Worm (Caenorhabditis elegans) whole organism, L1 larva: ENCODE measurements around the gene spat-2.

ENCODE experiments used
- C04F5.9 ChIP-seq: sonication (generic microtip); optimal IDR thresholded peaks from 2 replicates; lab custom pipeline; 2016; ENCODE audit warnings: missing genetic modification characterization, missing compliant biosample characterization
- C16A3.4 ChIP-seq: fragments of 150-350 bp; optimal IDR thresholded peaks from 2 replicates; lab custom pipeline; 2014; ENCODE audit warnings: missing biosample characterization, missing genetic modification characterization
- F16B12.6 ChIP-seq: fragments of 150-350 bp; optimal IDR thresholded peaks from 2 replicates; lab custom pipeline; 2014; ENCODE audit warnings: missing biosample characterization, missing genetic modification characterization
- aly-2 ChIP-seq: fragments of 150-350 bp; optimal IDR thresholded peaks from 2 replicates; lab custom pipeline; 2014; ENCODE audit warnings: missing biosample characterization, missing genetic modification characterization
- ama-1 ChIP-seq: fragments of 150-350 bp; optimal IDR thresholded peaks from 2 replicates; lab custom pipeline; 2014
- ceh-88 ChIP-seq: fragments of 200-800 bp; sonication (Bioruptor generic); IDR thresholded peaks from 2 replicates; pipeline ENCODE4 v1.3.6; 2022; ENCODE audit warnings: missing genetic modification characterization, missing compliant biosample characterization
- ces-1 ChIP-seq: fragments of 150-350 bp; optimal IDR thresholded peaks from 2 replicates; lab custom pipeline; 2014; ENCODE audit warnings: missing biosample characterization, missing genetic modification reagents, missing genetic modification characterization
- dpl-1 ChIP-seq, 3 experiments: fragments of 150-350 bp in 2 of 3; sonication (generic microtip) in 1 of 3; optimal IDR thresholded peaks; 2 replicates each; lab custom pipeline; 2014 to 2017; ENCODE audit warnings: missing biosample characterization in 3 of 3, missing genetic modification characterization in 3 of 3, missing genetic modification reagents in 3 of 3
- efl-1 ChIP-seq, 4 experiments: fragments of 150-350 bp; optimal IDR thresholded peaks in 3 of 4; peaks in 1 of 4; 1 replicate in 1 of 4; 2 replicates in 3 of 4; lab custom pipeline; 2014; ENCODE audit warnings: missing biosample characterization in 2 of 4, missing genetic modification characterization in 2 of 4, missing genetic modification reagents in 2 of 4
- efl-3 ChIP-seq: fragments of 200-800 bp; sonication (Bioruptor generic); optimal IDR thresholded peaks from 2 replicates; lab custom pipeline; 2018; ENCODE audit warnings: mild to moderate bottlenecking, missing genetic modification characterization, missing compliant biosample characterization
- elt-2 ChIP-seq: sonication (generic microtip); optimal IDR thresholded peaks from 2 replicates; lab custom pipeline; 2016; ENCODE audit warnings: missing genetic modification characterization, mild to moderate bottlenecking, inconsistent platforms, missing compliant biosample characterization, missing genetic modification reagents
- elt-3 ChIP-seq, 6 experiments: fragments of 150-350 bp in 1 of 6; sonication (generic microtip); optimal IDR thresholded peaks; 2 replicates each; lab custom pipeline; 2017 to 2018; ENCODE audit warnings: missing biosample characterization in 6 of 6, missing genetic modification characterization in 6 of 6, inconsistent platforms in 1 of 6
- ets-5 ChIP-seq: fragments of 200-800 bp; sonication (Bioruptor generic); IDR thresholded peaks from 2 replicates; pipeline ENCODE4 v1.3.6; 2022; ENCODE audit warnings: missing genetic modification characterization, missing compliant biosample characterization
- fkh-10 ChIP-seq: sonication (generic microtip); optimal IDR thresholded peaks from 2 replicates; lab custom pipeline; 2017; ENCODE audit warnings: missing biosample characterization, missing genetic modification reagents, missing genetic modification characterization
- fkh-4 ChIP-seq: sonication (generic microtip); optimal IDR thresholded peaks from 2 replicates; lab custom pipeline; 2016; ENCODE audit warnings: missing compliant biosample characterization, missing genetic modification characterization, borderline replicate concordance
- fos-1 ChIP-seq: fragments of 150-350 bp; optimal IDR thresholded peaks from 2 replicates; lab custom pipeline; 2014; ENCODE audit warnings: missing biosample characterization, missing genetic modification characterization
- grh-1 ChIP-seq: fragments of 200-800 bp; sonication (Bioruptor generic); IDR thresholded peaks from 2 replicates; pipeline ENCODE4 v1.3.6; 2022; ENCODE audit warnings: missing genetic modification reagents, missing genetic modification characterization, missing compliant biosample characterization
- hlh-17 ChIP-seq: fragments of 200-800 bp; sonication (Bioruptor generic); optimal IDR thresholded peaks from 2 replicates; lab custom pipeline; 2018; ENCODE audit warnings: missing genetic modification characterization, mild to moderate bottlenecking, missing compliant biosample characterization, moderate library complexity, borderline replicate concordance
- hlh-4 ChIP-seq: sonication (generic microtip); optimal IDR thresholded peaks from 2 replicates; lab custom pipeline; 2016; ENCODE audit warnings: mild to moderate bottlenecking, missing genetic modification characterization, missing compliant biosample characterization
- hpl-2 ChIP-seq: fragments of 150-350 bp; optimal IDR thresholded peaks from 2 replicates; lab custom pipeline; 2014; ENCODE audit warnings: missing biosample characterization, missing genetic modification reagents, missing genetic modification characterization
- irx-1 ChIP-seq: sonication (generic microtip); optimal IDR thresholded peaks from 2 replicates; lab custom pipeline; 2016; ENCODE audit warnings: missing genetic modification characterization, missing compliant biosample characterization
- isw-1 ChIP-seq: fragments of 200-800 bp; sonication (Bioruptor generic); IDR thresholded peaks from 2 replicates; pipeline ENCODE4 v1.3.6; 2022; ENCODE audit warnings: missing genetic modification characterization, missing compliant biosample characterization
- jun-1 ChIP-seq: fragments of 150-350 bp; optimal IDR thresholded peaks from 2 replicates; lab custom pipeline; 2014; ENCODE audit warnings: missing biosample characterization, missing genetic modification reagents, missing genetic modification characterization
- lin-13 ChIP-seq: fragments of 150-350 bp; optimal IDR thresholded peaks from 2 replicates; lab custom pipeline; 2014; ENCODE audit warnings: missing biosample characterization, missing genetic modification reagents, missing genetic modification characterization
- lin-14 ChIP-seq: fragments of 200-800 bp; sonication (Bioruptor generic); optimal IDR thresholded peaks from 2 replicates; lab custom pipeline; 2018; ENCODE audit warnings: mild to moderate bottlenecking, missing genetic modification characterization, moderate library complexity, missing compliant biosample characterization
- lin-15B ChIP-seq: fragments of 150-350 bp; sonication (generic microtip); optimal IDR thresholded peaks from 3 replicates; lab custom pipeline; 2014; ENCODE audit warnings: missing biosample characterization, missing genetic modification characterization
- lin-35 ChIP-seq, 2 experiments: fragments of 150-350 bp; optimal IDR thresholded peaks; 2 replicates each; lab custom pipeline; 2014; ENCODE audit warnings: missing biosample characterization in 2 of 2, missing genetic modification characterization in 2 of 2, missing genetic modification reagents in 2 of 2
- lin-39 ChIP-seq: fragments of 150-350 bp; optimal IDR thresholded peaks from 2 replicates; lab custom pipeline; 2014; ENCODE audit warnings: missing biosample characterization, missing genetic modification reagents, missing genetic modification characterization
- lir-3 ChIP-seq: sonication (generic microtip); optimal IDR thresholded peaks from 2 replicates; lab custom pipeline; 2016; ENCODE audit warnings: mild to moderate bottlenecking, missing genetic modification characterization, moderate library complexity, missing compliant biosample characterization; ENCODE audit not compliant: poor library complexity
- lsy-2 ChIP-seq, 2 experiments: fragments of 150-350 bp; optimal IDR thresholded peaks; 2 replicates each; lab custom pipeline; 2014; ENCODE audit warnings: missing biosample characterization in 2 of 2, missing genetic modification characterization in 2 of 2
- mdl-1 ChIP-seq, 2 experiments: fragments of 150-350 bp; optimal IDR thresholded peaks; 2 replicates each; lab custom pipeline; 2014 to 2017; ENCODE audit warnings: missing biosample characterization in 2 of 2, missing genetic modification characterization in 2 of 2, inconsistent platforms in 1 of 2
- mef-2 ChIP-seq: fragments of 150-350 bp; optimal IDR thresholded peaks from 2 replicates; lab custom pipeline; 2014; ENCODE audit warnings: missing biosample characterization, missing genetic modification characterization
- mep-1 ChIP-seq: fragments of 150-350 bp; optimal IDR thresholded peaks from 2 replicates; lab custom pipeline; 2014; ENCODE audit warnings: missing biosample characterization, missing genetic modification characterization
- nhr-12 ChIP-seq: sonication (generic microtip); optimal IDR thresholded peaks from 2 replicates; lab custom pipeline; 2017; ENCODE audit warnings: missing biosample characterization, missing genetic modification characterization
- nhr-19 ChIP-seq: fragments of 200-800 bp; sonication (Bioruptor generic); conservative IDR thresholded peaks from 2 replicates; pipeline ENCODE4 v1.3.6; 2022; ENCODE audit warnings: missing genetic modification characterization, missing compliant biosample characterization
- nhr-20 ChIP-seq: sonication (generic microtip); optimal IDR thresholded peaks from 2 replicates; lab custom pipeline; 2016; ENCODE audit warnings: mild to moderate bottlenecking, missing genetic modification characterization, missing compliant biosample characterization
- nhr-47 ChIP-seq: sonication (generic microtip); optimal IDR thresholded peaks from 2 replicates; lab custom pipeline; 2016; ENCODE audit warnings: mild to moderate bottlenecking, missing genetic modification characterization, moderate library complexity, missing compliant biosample characterization
- nhr-71 ChIP-seq: sonication (generic microtip); optimal IDR thresholded peaks from 2 replicates; lab custom pipeline; 2016; ENCODE audit warnings: mild to moderate bottlenecking, missing genetic modification characterization, moderate library complexity, missing compliant biosample characterization
- nhr-77 ChIP-seq: fragments of 150-350 bp; optimal IDR thresholded peaks from 2 replicates; lab custom pipeline; 2014; ENCODE audit warnings: missing biosample characterization, missing genetic modification characterization
- nhr-84 ChIP-seq: sonication (generic microtip); optimal IDR thresholded peaks from 2 replicates; lab custom pipeline; 2017; ENCODE audit warnings: missing biosample characterization, missing genetic modification characterization
- nhr-85 ChIP-seq: sonication (generic microtip); peaks from one replicate; lab custom pipeline; 2016; ENCODE audit warnings: missing genetic modification characterization, inconsistent platforms, missing compliant biosample characterization
- nhr-90 ChIP-seq: sonication (generic microtip); optimal IDR thresholded peaks from 2 replicates; lab custom pipeline; 2016; ENCODE audit warnings: mild to moderate bottlenecking, missing genetic modification characterization, missing compliant biosample characterization; ENCODE audit not compliant: poor library complexity
- pag-3 ChIP-seq: sonication (generic microtip); optimal IDR thresholded peaks from 2 replicates; lab custom pipeline; 2017; ENCODE audit warnings: missing genetic modification characterization, mild to moderate bottlenecking, missing compliant biosample characterization, antibody characterized with exemption, borderline replicate concordance; ENCODE audit not compliant: insufficient read depth
- pqm-1 ChIP-seq: sonication (generic microtip); optimal IDR thresholded peaks from 3 replicates; lab custom pipeline; 2017; ENCODE audit warnings: missing biosample characterization, missing genetic modification characterization
- snu-23 ChIP-seq: sonication (generic microtip); optimal IDR thresholded peaks from 2 replicates; lab custom pipeline; 2016; ENCODE audit warnings: missing genetic modification characterization, missing compliant biosample characterization
- sox-4 ChIP-seq: sonication (generic microtip); optimal IDR thresholded peaks from 2 replicates; lab custom pipeline; 2016; ENCODE audit warnings: missing genetic modification characterization, missing compliant biosample characterization
- sptf-1 ChIP-seq: fragments of 150-350 bp; optimal IDR thresholded peaks from 2 replicates; lab custom pipeline; 2014; ENCODE audit warnings: missing biosample characterization, missing genetic modification characterization
- sup-37 ChIP-seq: fragments of 200-800 bp; sonication (Bioruptor generic); optimal IDR thresholded peaks from 2 replicates; lab custom pipeline; 2018; ENCODE audit warnings: mild to moderate bottlenecking, missing genetic modification characterization, missing compliant biosample characterization
- unc-86 ChIP-seq: sonication (generic microtip); optimal IDR thresholded peaks from 2 replicates; lab custom pipeline; 2016; ENCODE audit warnings: missing genetic modification characterization, missing compliant biosample characterization
- zip-4 ChIP-seq: fragments of 200-800 bp; sonication (Bioruptor generic); optimal IDR thresholded peaks from 2 replicates; lab custom pipeline; 2018; ENCODE audit warnings: mild to moderate bottlenecking, missing genetic modification characterization, moderate library complexity, missing compliant biosample characterization
- ztf-11 ChIP-seq, 2 experiments: sonication (generic microtip); optimal IDR thresholded peaks; 2 replicates each; lab custom pipeline; 2016 to 2017; ENCODE audit warnings: missing genetic modification characterization in 2 of 2, missing biosample characterization in 1 of 2, missing compliant biosample characterization in 1 of 2

The spat-2 gene

ce11 chrIII:11059775-11060174 lies 23.0 kb downstream of the spat-2 start:
- TF ChIP-seq jun-1 (tag; lab: Kevin White, UChicago) (no peak), mdl-1 (tag; optimal IDR thresholded peaks at IDR 0.05; lab: Kevin White, UChicago) (no peak), zip-4 (GFP tag; lab: Kevin White, UChicago) (no peak), lin-13 (GFP tag; lab: Kevin White, UChicago) (no peak), nhr-85 (tag; lab: Kevin White, UChicago) (no peak), nhr-90 (tag; lab: Kevin White, UChicago) (no peak), efl-1 (optimal IDR thresholded peaks at IDR 0.05; lab: Kevin White, UChicago) (no peak), efl-1 (GFP tag; optimal IDR thresholded peaks at IDR 0.05 in 1 of 2; lab: Kevin White, UChicago) (peak in 1 of 2 experiments; percentile 19), nhr-84 (tag; lab: Kevin White, UChicago) (no peak), lin-35 (GFP tag; optimal IDR thresholded peaks at IDR 0.05; lab: Kevin White, UChicago) (peak in 1 of 2 experiments; percentile 37), sup-37 (GFP tag; lab: Kevin White, UChicago) (no peak), F16B12.6 (tag; lab: Kevin White, UChicago) (no peak), hpl-2 (GFP tag; lab: Kevin White, UChicago) (no peak), elt-3 (tag; optimal IDR thresholded peaks at IDR 0.05; lab: Kevin White, UChicago) (peak in 1 of 6 experiments; percentile 49), sox-4 (no peak), ceh-88 (GFP tag; lab: Robert Waterston, UW) (no peak), snu-23 (peak; percentile 8), nhr-19 (GFP tag; lab: Robert Waterston, UW) (no peak), C04F5.9 (no peak), elt-2 (peak; percentile 75), irx-1 (no peak), lin-14 (peak; percentile 45), dpl-1 (GFP tag; optimal IDR thresholded peaks at IDR 0.05; lab: Kevin White, UChicago) (peak in 2 of 3 experiments; percentile 1 to 15), ces-1 (GFP tag; lab: Kevin White, UChicago) (no peak), pqm-1 (peak; percentile 3), ama-1 (lab: Kevin White, UChicago) (no peak), ets-5 (no peak), isw-1 (GFP tag; lab: Robert Waterston, UW) (no peak)

- peak in 1 of 2 experiments; percentile 41 for TF ChIP-seq ztf-11 (tag; optimal IDR thresholded peaks at IDR 0.05; lab: Kevin White, UChicago)
- peak; percentile 44; the same call in 1 of the 2 replicates for TF ChIP-seq grh-1 (GFP tag; lab: Robert Waterston, UW)
- no peak for TF ChIP-seq hlh-4 (tag; lab: Kevin White, UChicago)
- peak; percentile 80 for TF ChIP-seq nhr-47 (tag; lab: Kevin White, UChicago)
- TF ChIP-seq lin-39 (tag; lab: Kevin White, UChicago) = peak; percentile 14
- TF ChIP-seq nhr-90 (tag; lab: Kevin White, UChicago) = peak; percentile 44
- no peak for TF ChIP-seq pag-3 (tag; lab: Kevin White, UChicago)
- no peak for TF ChIP-seq sox-4
- no peak for TF ChIP-seq hlh-17 (GFP tag; lab: Kevin White, UChicago)
- TF ChIP-seq hpl-2 (GFP tag; lab: Kevin White, UChicago) = no peak
- TF ChIP-seq unc-86 (tag; lab: Kevin White, UChicago) = peak; percentile 65
- no peak for TF ChIP-seq nhr-12 (tag; lab: Kevin White, UChicago)
- TF ChIP-seq lin-15B = peak; percentile 24
- TF ChIP-seq nhr-20 (tag; lab: Kevin White, UChicago) = peak; percentile 46
- TF ChIP-seq mep-1 = peak; percentile 70
- TF ChIP-seq elt-2 = peak; percentile 16
- no peak for TF ChIP-seq C16A3.4 (tag; lab: Kevin White, UChicago)
- no peak for TF ChIP-seq nhr-77 (tag; lab: Kevin White, UChicago)
- peak; percentile 64 to 70 for TF ChIP-seq lsy-2 (tag; optimal IDR thresholded peaks at IDR 0.05; lab: Kevin White, UChicago)
- peak; percentile 75 for TF ChIP-seq nhr-71 (tag; lab: Kevin White, UChicago)
- TF ChIP-seq ceh-88 (GFP tag; lab: Robert Waterston, UW) = no peak
- peak; percentile 29 for TF ChIP-seq aly-2 (tag; lab: Kevin White, UChicago)
- peak; percentile 59 for TF ChIP-seq nhr-19 (GFP tag; lab: Robert Waterston, UW)
- TF ChIP-seq ets-5 = no peak
- no peak for TF ChIP-seq fkh-10 (GFP tag; lab: Kevin White, UChicago)
- no peak for TF ChIP-seq efl-3 (GFP tag; lab: Kevin White, UChicago)
- TF ChIP-seq sptf-1 = no peak
- no peak for TF ChIP-seq mef-2 (tag; lab: Kevin White, UChicago)
- no peak for TF ChIP-seq fos-1 (tag; lab: Kevin White, UChicago)
- TF ChIP-seq fkh-4 (tag; lab: Kevin White, UChicago) = peak; percentile 71
- no peak for TF ChIP-seq lir-3 (tag; lab: Kevin White, UChicago)
Measured at ce11 chrIII:11063259-11063658, 26.5 kb downstream of the spat-2 start, which contains the start of gene rsa-2. TSS of gene rsa-2 (plus strand) at chrIII:11063479.
